Worm (Caenorhabditis elegans) whole organism, L1 larva: ENCODE measurements around the gene col-95.

Experiments used
- C34B4.2 ChIP-seq: sonication (generic microtip); optimal IDR thresholded peaks from 2 replicates; lab custom pipeline; 2017; ENCODE audit warnings: mild to moderate bottlenecking, missing genetic modification characterization, missing compliant biosample characterization
- Y116A8C.19 ChIP-seq: sonication (generic microtip); optimal IDR thresholded peaks from 2 replicates; lab custom pipeline; 2016; ENCODE audit warnings: missing compliant biosample characterization, missing genetic modification characterization, borderline replicate concordance
- aly-2 ChIP-seq: fragments of 150-350 bp; optimal IDR thresholded peaks from 2 replicates; lab custom pipeline; 2014; ENCODE audit warnings: missing biosample characterization, missing genetic modification characterization
- blmp-1 ChIP-seq: fragments of 150-350 bp; optimal IDR thresholded peaks from 2 replicates; lab custom pipeline; 2014; ENCODE audit warnings: missing biosample characterization, missing genetic modification characterization
- ceh-63 ChIP-seq: fragments of 200-800 bp; sonication (Bioruptor generic); optimal IDR thresholded peaks from 2 replicates; lab custom pipeline; 2018; ENCODE audit warnings: mild to moderate bottlenecking, missing genetic modification characterization, missing compliant biosample characterization
- ceh-88 ChIP-seq: fragments of 200-800 bp; sonication (Bioruptor generic); IDR thresholded peaks from 2 replicates; pipeline ENCODE4 v1.3.6; 2022; ENCODE audit warnings: missing genetic modification characterization, missing compliant biosample characterization
- ceh-90 ChIP-seq: sonication (generic microtip); optimal IDR thresholded peaks from 2 replicates; lab custom pipeline; 2016; ENCODE audit warnings: missing genetic modification characterization, missing compliant biosample characterization
- ces-1 ChIP-seq: fragments of 150-350 bp; optimal IDR thresholded peaks from 2 replicates; lab custom pipeline; 2014; ENCODE audit warnings: missing biosample characterization, missing genetic modification reagents, missing genetic modification characterization
- dpl-1 ChIP-seq, 3 experiments: fragments of 150-350 bp in 2 of 3; sonication (generic microtip) in 1 of 3; optimal IDR thresholded peaks; 2 replicates each; lab custom pipeline; 2014 to 2017; ENCODE audit warnings: missing biosample characterization in 3 of 3, missing genetic modification characterization in 3 of 3, missing genetic modification reagents in 3 of 3
- dsc-1 ChIP-seq: sonication (generic microtip); optimal IDR thresholded peaks from 2 replicates; lab custom pipeline; 2016; ENCODE audit warnings: mild to moderate bottlenecking, missing genetic modification characterization, missing compliant biosample characterization
- efl-1 ChIP-seq, 4 experiments: fragments of 150-350 bp; optimal IDR thresholded peaks in 3 of 4; peaks in 1 of 4; 1 replicate in 1 of 4; 2 replicates in 3 of 4; lab custom pipeline; 2014; ENCODE audit warnings: missing biosample characterization in 2 of 4, missing genetic modification characterization in 2 of 4, missing genetic modification reagents in 2 of 4
- elt-2 ChIP-seq: sonication (generic microtip); optimal IDR thresholded peaks from 2 replicates; lab custom pipeline; 2016; ENCODE audit warnings: missing genetic modification characterization, mild to moderate bottlenecking, inconsistent platforms, missing compliant biosample characterization, missing genetic modification reagents
- ets-5 ChIP-seq: fragments of 200-800 bp; sonication (Bioruptor generic); IDR thresholded peaks from 2 replicates; pipeline ENCODE4 v1.3.6; 2022; ENCODE audit warnings: missing genetic modification characterization, missing compliant biosample characterization
- fkh-8 ChIP-seq: sonication (generic microtip); optimal IDR thresholded peaks from 2 replicates; lab custom pipeline; 2016; ENCODE audit warnings: mild to moderate bottlenecking, missing genetic modification characterization, missing compliant biosample characterization
- fos-1 ChIP-seq: fragments of 150-350 bp; optimal IDR thresholded peaks from 2 replicates; lab custom pipeline; 2014; ENCODE audit warnings: missing biosample characterization, missing genetic modification characterization
- grh-1 ChIP-seq: fragments of 200-800 bp; sonication (Bioruptor generic); IDR thresholded peaks from 2 replicates; pipeline ENCODE4 v1.3.6; 2022; ENCODE audit warnings: missing genetic modification reagents, missing genetic modification characterization, missing compliant biosample characterization
- hlh-17 ChIP-seq: fragments of 200-800 bp; sonication (Bioruptor generic); optimal IDR thresholded peaks from 2 replicates; lab custom pipeline; 2018; ENCODE audit warnings: missing genetic modification characterization, mild to moderate bottlenecking, missing compliant biosample characterization, moderate library complexity, borderline replicate concordance
- hlh-4 ChIP-seq: sonication (generic microtip); optimal IDR thresholded peaks from 2 replicates; lab custom pipeline; 2016; ENCODE audit warnings: mild to moderate bottlenecking, missing genetic modification characterization, missing compliant biosample characterization
- hpl-2 ChIP-seq: fragments of 150-350 bp; optimal IDR thresholded peaks from 2 replicates; lab custom pipeline; 2014; ENCODE audit warnings: missing biosample characterization, missing genetic modification reagents, missing genetic modification characterization
- irx-1 ChIP-seq: sonication (generic microtip); optimal IDR thresholded peaks from 2 replicates; lab custom pipeline; 2016; ENCODE audit warnings: missing genetic modification characterization, missing compliant biosample characterization
- jun-1 ChIP-seq: fragments of 150-350 bp; optimal IDR thresholded peaks from 2 replicates; lab custom pipeline; 2014; ENCODE audit warnings: missing biosample characterization, missing genetic modification reagents, missing genetic modification characterization
- lin-13 ChIP-seq: fragments of 150-350 bp; optimal IDR thresholded peaks from 2 replicates; lab custom pipeline; 2014; ENCODE audit warnings: missing biosample characterization, missing genetic modification reagents, missing genetic modification characterization
- lin-15B ChIP-seq: fragments of 150-350 bp; sonication (generic microtip); optimal IDR thresholded peaks from 3 replicates; lab custom pipeline; 2014; ENCODE audit warnings: missing biosample characterization, missing genetic modification characterization
- lin-35 ChIP-seq, 2 experiments: fragments of 150-350 bp; optimal IDR thresholded peaks; 2 replicates each; lab custom pipeline; 2014; ENCODE audit warnings: missing biosample characterization in 2 of 2, missing genetic modification characterization in 2 of 2, missing genetic modification reagents in 2 of 2
- lir-3 ChIP-seq: sonication (generic microtip); optimal IDR thresholded peaks from 2 replicates; lab custom pipeline; 2016; ENCODE audit warnings: mild to moderate bottlenecking, missing genetic modification characterization, moderate library complexity, missing compliant biosample characterization; ENCODE audit not compliant: poor library complexity
- mep-1 ChIP-seq: fragments of 150-350 bp; optimal IDR thresholded peaks from 2 replicates; lab custom pipeline; 2014; ENCODE audit warnings: missing biosample characterization, missing genetic modification characterization
- nhr-11 ChIP-seq: fragments of 150-350 bp; optimal IDR thresholded peaks from 2 replicates; lab custom pipeline; 2014; ENCODE audit warnings: missing biosample characterization, missing genetic modification characterization
- nhr-12 ChIP-seq: sonication (generic microtip); optimal IDR thresholded peaks from 2 replicates; lab custom pipeline; 2017; ENCODE audit warnings: missing biosample characterization, missing genetic modification characterization
- nhr-20 ChIP-seq: sonication (generic microtip); optimal IDR thresholded peaks from 2 replicates; lab custom pipeline; 2016; ENCODE audit warnings: mild to moderate bottlenecking, missing genetic modification characterization, missing compliant biosample characterization
- nhr-28 ChIP-seq: fragments of 150-350 bp; optimal IDR thresholded peaks from 2 replicates; lab custom pipeline; 2014; ENCODE audit warnings: missing biosample characterization, missing genetic modification characterization
- nhr-47 ChIP-seq: sonication (generic microtip); optimal IDR thresholded peaks from 2 replicates; lab custom pipeline; 2016; ENCODE audit warnings: mild to moderate bottlenecking, missing genetic modification characterization, moderate library complexity, missing compliant biosample characterization
- nhr-71 ChIP-seq: sonication (generic microtip); optimal IDR thresholded peaks from 2 replicates; lab custom pipeline; 2016; ENCODE audit warnings: mild to moderate bottlenecking, missing genetic modification characterization, moderate library complexity, missing compliant biosample characterization
- nhr-76 ChIP-seq: sonication (generic microtip); optimal IDR thresholded peaks from 2 replicates; lab custom pipeline; 2017; ENCODE audit warnings: missing biosample characterization, missing genetic modification characterization
- nhr-77 ChIP-seq: fragments of 150-350 bp; optimal IDR thresholded peaks from 2 replicates; lab custom pipeline; 2014; ENCODE audit warnings: missing biosample characterization, missing genetic modification characterization
- nhr-85 ChIP-seq: sonication (generic microtip); peaks from one replicate; lab custom pipeline; 2016; ENCODE audit warnings: missing genetic modification characterization, inconsistent platforms, missing compliant biosample characterization
- nhr-90 ChIP-seq: sonication (generic microtip); optimal IDR thresholded peaks from 2 replicates; lab custom pipeline; 2016; ENCODE audit warnings: mild to moderate bottlenecking, missing genetic modification characterization, missing compliant biosample characterization; ENCODE audit not compliant: poor library complexity
- pqm-1 ChIP-seq: sonication (generic microtip); optimal IDR thresholded peaks from 3 replicates; lab custom pipeline; 2017; ENCODE audit warnings: missing biosample characterization, missing genetic modification characterization
- sptf-1 ChIP-seq: fragments of 150-350 bp; optimal IDR thresholded peaks from 2 replicates; lab custom pipeline; 2014; ENCODE audit warnings: missing biosample characterization, missing genetic modification characterization
- tbx-2 ChIP-seq: sonication (generic microtip); optimal IDR thresholded peaks from 2 replicates; lab custom pipeline; 2016; ENCODE audit warnings: missing genetic modification characterization, missing compliant biosample characterization
- tlp-1 ChIP-seq: fragments of 150-350 bp; optimal IDR thresholded peaks from 2 replicates; lab custom pipeline; 2014; ENCODE audit warnings: missing biosample characterization, missing genetic modification characterization
- unc-130 ChIP-seq: fragments of 150-350 bp; optimal IDR thresholded peaks from 2 replicates; lab custom pipeline; 2017; ENCODE audit warnings: missing biosample characterization, missing genetic modification characterization, inconsistent platforms
- unc-30 ChIP-seq: sonication (generic microtip); optimal IDR thresholded peaks from 2 replicates; lab custom pipeline; 2017; ENCODE audit warnings: missing biosample characterization, missing genetic modification characterization
- unc-62 ChIP-seq: fragments of 150-350 bp; optimal IDR thresholded peaks from 2 replicates; lab custom pipeline; 2014; ENCODE audit warnings: missing biosample characterization, missing genetic modification reagents, missing genetic modification characterization
- unc-86 ChIP-seq: sonication (generic microtip); optimal IDR thresholded peaks from 2 replicates; lab custom pipeline; 2016; ENCODE audit warnings: missing genetic modification characterization, missing compliant biosample characterization
- xbp-1 ChIP-seq: sonication (generic microtip); optimal IDR thresholded peaks from 2 replicates; lab custom pipeline; 2016; ENCODE audit warnings: missing genetic modification characterization, missing compliant biosample characterization
- zag-1 ChIP-seq: fragments of 150-350 bp; optimal IDR thresholded peaks from 2 replicates; lab custom pipeline; 2014; ENCODE audit warnings: missing biosample characterization, missing genetic modification characterization
- ztf-11 ChIP-seq, 2 experiments: sonication (generic microtip); optimal IDR thresholded peaks; 2 replicates each; lab custom pipeline; 2016 to 2017; ENCODE audit warnings: missing genetic modification characterization in 2 of 2, missing biosample characterization in 1 of 2, missing compliant biosample characterization in 1 of 2

The col-95 gene

DNA sequence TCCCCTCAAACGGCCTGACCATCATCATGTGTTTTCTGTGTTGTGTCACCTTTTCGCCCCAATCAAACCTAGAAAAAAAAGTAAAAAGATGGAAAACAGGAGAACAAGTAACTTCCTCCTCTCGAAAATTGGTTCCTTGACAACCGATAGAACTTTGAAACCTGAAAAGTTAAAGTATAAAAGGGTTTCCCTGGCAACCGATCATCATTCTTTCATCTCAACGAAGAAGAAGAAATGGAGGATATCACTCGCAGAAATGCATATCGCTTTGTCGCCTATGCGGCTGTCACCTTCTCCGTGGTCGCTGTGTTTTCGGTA lies at the start of gene col-95:
Gene col-95, plus strand, starts transcription at position 219 of the 318 bp plus-strand sequence.
- TF ChIP-seq efl-1 (optimal IDR thresholded peaks at IDR 0.05; lab: Kevin White, UChicago), result no peak
- no peak for TF ChIP-seq efl-1 (GFP tag; optimal IDR thresholded peaks at IDR 0.05 in 1 of 2; lab: Kevin White, UChicago)
- TF ChIP-seq lin-35 (GFP tag; optimal IDR thresholded peaks at IDR 0.05; lab: Kevin White, UChicago), result peak in 1 of 2 experiments; percentile 5

DNA sequence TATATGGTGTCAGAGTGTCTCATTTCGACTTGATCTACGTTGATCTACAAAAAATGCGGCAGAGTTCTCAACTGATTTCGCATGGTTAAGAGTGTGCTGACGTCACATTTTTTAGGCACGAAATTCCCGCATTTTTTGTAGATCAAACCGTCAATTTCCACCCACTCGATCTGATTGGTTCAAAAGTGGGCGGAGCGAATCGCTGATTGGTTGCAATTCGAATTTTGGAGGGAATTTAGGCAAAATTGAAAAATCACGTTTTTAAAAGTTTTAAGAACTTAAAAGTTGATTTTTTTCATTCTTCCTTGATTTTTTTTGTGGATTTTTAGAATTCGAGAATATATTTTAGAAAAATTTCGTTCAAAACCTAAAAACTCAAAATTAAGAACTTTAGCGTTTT lies 47.4 kb upstream of the col-95 start:
- no peak for TF ChIP-seq nhr-20 (tag; lab: Kevin White, UChicago)
- no peak for TF ChIP-seq efl-1 (optimal IDR thresholded peaks at IDR 0.05; lab: Kevin White, UChicago)
- no peak for TF ChIP-seq efl-1 (GFP tag; optimal IDR thresholded peaks at IDR 0.05 in 1 of 2; lab: Kevin White, UChicago)
- TF ChIP-seq lin-15B, result no peak
- TF ChIP-seq zag-1 (tag; lab: Kevin White, UChicago), result no peak
- no peak for TF ChIP-seq ztf-11 (tag; optimal IDR thresholded peaks at IDR 0.05; lab: Kevin White, UChicago)
- TF ChIP-seq nhr-71 (tag; lab: Kevin White, UChicago), result no peak
- TF ChIP-seq nhr-76, result no peak
- no peak for TF ChIP-seq grh-1 (GFP tag; lab: Robert Waterston, UW)
- no peak for TF ChIP-seq hpl-2 (GFP tag; lab: Kevin White, UChicago)

DNA sequence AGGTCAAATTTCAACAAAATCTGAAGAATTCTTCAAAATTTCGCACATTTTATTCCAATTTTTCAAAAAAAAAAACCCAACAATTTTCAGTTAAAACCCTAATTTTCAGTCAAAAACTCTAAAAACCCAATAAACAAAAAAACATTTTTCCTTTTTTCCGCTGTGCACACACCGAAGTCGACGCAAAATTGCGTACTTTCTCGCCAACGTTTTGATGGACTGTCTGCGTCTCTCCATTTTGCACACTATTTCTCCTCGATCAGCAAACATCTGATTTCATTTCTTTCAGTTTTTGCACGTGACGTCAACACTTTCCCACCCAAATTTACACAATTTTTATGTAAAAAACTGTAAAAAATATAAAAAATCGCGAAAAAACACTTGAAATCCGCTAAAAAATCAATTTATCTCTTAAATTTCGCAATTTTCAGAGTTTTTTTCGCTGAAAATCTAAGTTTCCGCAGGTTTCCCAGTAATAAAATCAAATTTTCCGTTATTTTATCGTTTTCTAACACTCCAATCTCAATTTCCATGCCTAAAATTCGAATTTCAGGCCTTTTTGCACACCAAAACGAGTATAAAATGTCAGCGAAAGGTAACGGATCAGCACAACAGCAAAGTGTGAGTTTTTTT lies 46.5 kb upstream of the col-95 start, which contains the start of gene crh-1:
Gene crh-1, plus strand, starts transcription at position 583 of the 633 bp plus-strand sequence.
- peak; percentile 19 for TF ChIP-seq fkh-8
- peak; percentile 85 for TF ChIP-seq tbx-2 (tag; lab: Kevin White, UChicago)
- no peak for TF ChIP-seq tlp-1 (tag; lab: Kevin White, UChicago)
- peak; percentile 40 for TF ChIP-seq nhr-77 (tag; lab: Kevin White, UChicago)
- TF ChIP-seq unc-30 (tag; lab: Kevin White, UChicago), result no peak
- TF ChIP-seq hlh-4 (tag; lab: Kevin White, UChicago), result no peak
- TF ChIP-seq nhr-90, result peak; percentile 84
- TF ChIP-seq lin-13 (GFP tag; lab: Kevin White, UChicago), result peak; percentile 79
- peak; percentile 54 for TF ChIP-seq aly-2
- TF ChIP-seq xbp-1 (tag; lab: Kevin White, UChicago), result peak; percentile 85
- peak; percentile 80 for TF ChIP-seq grh-1 (GFP tag; lab: Robert Waterston, UW)
- TF ChIP-seq blmp-1, result peak; percentile 76
- TF ChIP-seq lir-3 (tag; lab: Kevin White, UChicago), result no peak
- TF ChIP-seq fos-1 (tag; lab: Kevin White, UChicago), result peak; percentile 43
- TF ChIP-seq unc-130 (tag; lab: Kevin White, UChicago), result no peak
- TF ChIP-seq ceh-90, result peak; percentile 40
- no peak for TF ChIP-seq hlh-17 (GFP tag; lab: Kevin White, UChicago)
- TF ChIP-seq elt-2 (tag; lab: Kevin White, UChicago), result peak; percentile 69
- peak; percentile 91 for TF ChIP-seq nhr-85
- no peak for TF ChIP-seq C34B4.2 (tag; lab: Kevin White, UChicago)
- no peak for TF ChIP-seq sptf-1
- TF ChIP-seq pqm-1 (tag; lab: Kevin White, UChicago), result no peak
- TF ChIP-seq irx-1 (tag; lab: Kevin White, UChicago), result peak; percentile 86
- TF ChIP-seq nhr-12, result no peak
- TF ChIP-seq ceh-63 (GFP tag; lab: Kevin White, UChicago), result no peak
- TF ChIP-seq zag-1 (tag; lab: Kevin White, UChicago), result no peak
- TF ChIP-seq mep-1 (tag; lab: Kevin White, UChicago), result peak; percentile 94
- peak; percentile 49 for TF ChIP-seq nhr-11
- peak; percentile 67 for TF ChIP-seq jun-1 (tag; lab: Kevin White, UChicago)
- TF ChIP-seq ets-5 (GFP tag; lab: Robert Waterston, UW), result no peak
- peak; percentile 43 for TF ChIP-seq lin-15B
- TF ChIP-seq ceh-88 (GFP tag; lab: Robert Waterston, UW), result peak; percentile 47; the same call in 1 of the 2 replicates
- peak; percentile 92 for TF ChIP-seq nhr-47 (tag; lab: Kevin White, UChicago)
- no peak for TF ChIP-seq nhr-28 (tag; lab: Kevin White, UChicago)
- no peak for TF ChIP-seq ces-1
- peak; percentile 93 for TF ChIP-seq dsc-1 (tag; lab: Kevin White, UChicago)
- TF ChIP-seq unc-62 (GFP tag; lab: Kevin White, UChicago), result no peak
- peak; percentile 64 for TF ChIP-seq unc-86 (tag; lab: Kevin White, UChicago)
- TF ChIP-seq nhr-20 (tag; lab: Kevin White, UChicago), result peak; percentile 86
- peak; percentile 75 to 79 (median 78) for TF ChIP-seq dpl-1 (GFP tag; optimal IDR thresholded peaks at IDR 0.05; lab: Kevin White, UChicago)
- no peak for TF ChIP-seq Y116A8C.19 (tag; lab: Kevin White, UChicago)
